Fruit fly (Drosophila melanogaster) whole organism, pupa: Measurements from ENCODE around the gene Cys.

Experiments used
- CG10348 ChIP-seq: fragments of 200-800 bp; sonication (Bioruptor generic); IDR thresholded peaks from 2 replicates; pipeline ENCODE4 v1.3.6; 2022; ENCODE audit warnings: missing biosample characterization, missing genetic modification characterization
- CG12605 ChIP-seq: fragments of 200-800 bp; sonication (Bioruptor generic); IDR thresholded peaks from 2 replicates; pipeline ENCODE4 v1.3.6; 2022; ENCODE audit warnings: missing biosample characterization, missing genetic modification characterization
- CG13204 ChIP-seq: fragments of 200-800 bp; sonication (Bioruptor generic); optimal IDR thresholded peaks from 2 replicates; lab custom pipeline; 2018; ENCODE audit warnings: missing biosample characterization, mild to moderate bottlenecking, missing genetic modification characterization, moderate library complexity
- CG14655 ChIP-seq: fragments of 200-800 bp; sonication (Bioruptor generic); optimal IDR thresholded peaks from 3 replicates; lab custom pipeline; 2017; ENCODE audit warnings: mild to moderate bottlenecking, missing biosample characterization, missing genetic modification reagents, missing genetic modification characterization
- CG15710 ChIP-seq: fragments of 200-800 bp; sonication (Bioruptor generic); optimal IDR thresholded peaks from 2 replicates; lab custom pipeline; 2018; ENCODE audit warnings: missing biosample characterization, mild to moderate bottlenecking, missing genetic modification characterization, moderate library complexity
- CG17806 ChIP-seq: fragments of 200-800 bp; sonication (Bioruptor generic); optimal IDR thresholded peaks from 2 replicates; lab custom pipeline; 2018; ENCODE audit warnings: missing biosample characterization, mild to moderate bottlenecking, missing genetic modification characterization, moderate library complexity
- CG32121 ChIP-seq: fragments of 200-800 bp; sonication (Bioruptor generic); IDR thresholded peaks from 2 replicates; pipeline ENCODE4 v1.3.6; 2022; ENCODE audit warnings: missing biosample characterization, missing genetic modification characterization
- CG34367 ChIP-seq: fragments of 200-800 bp; sonication (Bioruptor generic); optimal IDR thresholded peaks from 2 replicates; lab custom pipeline; 2018; ENCODE audit warnings: missing biosample characterization, mild to moderate bottlenecking, missing genetic modification characterization
- CG4496 ChIP-seq: fragments of 200-800 bp; sonication (Bioruptor generic); IDR thresholded peaks from 3 replicates; pipeline ENCODE4 v1.3.6; 2022; ENCODE audit warnings: missing biosample characterization, missing genetic modification characterization
- CG8159 ChIP-seq: fragments of 200-800 bp; sonication (Bioruptor generic); optimal IDR thresholded peaks from 3 replicates; lab custom pipeline; 2018; ENCODE audit warnings: missing biosample characterization, mild to moderate bottlenecking, missing genetic modification characterization, moderate library complexity
- CG8301 ChIP-seq: fragments of 200-800 bp; sonication (Bioruptor generic); optimal IDR thresholded peaks from 2 replicates; lab custom pipeline; 2018; ENCODE audit warnings: missing biosample characterization, mild to moderate bottlenecking, missing genetic modification characterization
- CG9948 ChIP-seq: fragments of 200-800 bp; sonication (Bioruptor generic); optimal IDR thresholded peaks from 2 replicates; lab custom pipeline; 2018; ENCODE audit warnings: missing biosample characterization, mild to moderate bottlenecking, missing genetic modification characterization, moderate library complexity
- D1 ChIP-seq: fragments of 200-800 bp; sonication (Bioruptor generic); optimal IDR thresholded peaks from 2 replicates; lab custom pipeline; 2018; ENCODE audit warnings: missing biosample characterization, mild to moderate bottlenecking, missing genetic modification characterization, moderate library complexity
- EcR ChIP-seq: fragments of 200-800 bp; sonication (Bioruptor generic); optimal IDR thresholded peaks from 3 replicates; lab custom pipeline; 2019; ENCODE audit warnings: missing biosample characterization, missing genetic modification characterization, mild to moderate bottlenecking, moderate library complexity, missing genetic modification reagents
- Ets98B ChIP-seq: fragments of 200-800 bp; sonication (Bioruptor generic); IDR thresholded peaks from 2 replicates; pipeline ENCODE4 v1.3.6; 2022; ENCODE audit warnings: missing biosample characterization, missing genetic modification characterization
- Pif1A ChIP-seq: fragments of 200-800 bp; sonication (Bioruptor generic); optimal IDR thresholded peaks from 3 replicates; lab custom pipeline; 2016; ENCODE audit warnings: missing biosample characterization, missing genetic modification characterization
- Pif1B ChIP-seq: fragments of 200-800 bp; sonication (Bioruptor generic); optimal IDR thresholded peaks from 3 replicates; lab custom pipeline; 2016; ENCODE audit warnings: missing biosample characterization, missing genetic modification characterization
- Snoo ChIP-seq: fragments of 200-800 bp; sonication (Bioruptor generic); optimal IDR thresholded peaks from 3 replicates; lab custom pipeline; 2017; ENCODE audit warnings: missing biosample characterization, mild to moderate bottlenecking, missing genetic modification characterization, inconsistent platforms
- fd96Ca ChIP-seq: fragments of 200-800 bp; sonication (Bioruptor generic); IDR thresholded peaks from 3 replicates; pipeline ENCODE4 v1.3.6; 2022; ENCODE audit warnings: missing biosample characterization, missing genetic modification characterization
- gl ChIP-seq: fragments of 200-800 bp; sonication (Bioruptor generic); optimal IDR thresholded peaks from 2 replicates; lab custom pipeline; 2018; ENCODE audit warnings: missing biosample characterization, mild to moderate bottlenecking, missing genetic modification characterization
- rn ChIP-seq: fragments of 200-800 bp; sonication (Bioruptor generic); IDR thresholded peaks from 2 replicates; pipeline ENCODE4 v1.3.6; 2022; ENCODE audit warnings: missing biosample characterization, missing genetic modification characterization

Cys gene

DNA sequence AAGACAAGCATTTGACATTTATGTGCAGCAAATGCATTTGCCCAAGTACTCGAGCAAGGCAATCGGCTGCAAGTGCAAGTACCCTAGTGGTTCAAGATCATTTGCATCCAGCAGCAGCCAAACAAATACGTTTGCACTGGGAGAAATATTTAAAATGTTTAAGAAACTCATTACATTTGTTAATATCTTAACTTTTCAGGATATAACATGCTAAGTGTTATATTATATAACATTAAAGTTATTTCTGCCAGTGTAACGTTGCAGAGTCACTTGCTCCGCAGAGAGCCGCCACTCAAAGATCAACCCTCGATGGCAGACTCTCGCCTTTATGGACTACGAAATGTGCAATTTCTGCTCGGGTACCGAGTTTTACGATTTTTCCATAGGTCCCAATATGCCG lies 20.0 kb upstream of the Cys start:
- TF ChIP-seq gl (tag; lab: Kevin White, UChicago) (no peak), Snoo (no peak), CG17806 (tag; lab: Kevin White, UChicago) (no peak), CG8301 (peak; percentile 31), EcR (GFP tag; lab: Kevin White, UChicago) (no peak), CG9948 (no peak), Pif1A (GFP tag; lab: Kevin White, UChicago) (peak; percentile 12), CG8159 (peak; percentile 28), D1 (tag; lab: Kevin White, UChicago) (no peak), CG4496 (GFP tag; lab: Robert Waterston, UW) (peak; percentile 65; the same call in 2 of the 3 replicates), fd96Ca (GFP tag; lab: Robert Waterston, UW) (no peak; the same call in 1 of the 3 replicates), rn (no peak), CG15710 (tag; lab: Kevin White, UChicago) (peak; percentile 17), CG34367 (tag; lab: Kevin White, UChicago) (no peak), Ets98B (GFP tag; lab: Robert Waterston, UW) (no peak), CG14655 (GFP tag; lab: Kevin White, UChicago) (peak; percentile 49), CG32121 (no peak), CG10348 (no peak), CG13204 (no peak), CG12605 (GFP tag; lab: Robert Waterston, UW) (no peak)
- TF ChIP-seq, all 21 proteins: peak for 6

- TF ChIP-seq CG8301 = no peak
- TF ChIP-seq Ets98B (GFP tag; lab: Robert Waterston, UW) = no peak
- no peak for TF ChIP-seq CG4496 (GFP tag; lab: Robert Waterston, UW)
- no peak for TF ChIP-seq CG15710 (tag; lab: Kevin White, UChicago)
- no peak for TF ChIP-seq CG32121
- no peak for TF ChIP-seq CG8159
- TF ChIP-seq CG14655 (GFP tag; lab: Kevin White, UChicago) = no peak
- no peak for TF ChIP-seq CG34367 (tag; lab: Kevin White, UChicago)
- no peak for TF ChIP-seq fd96Ca (GFP tag; lab: Robert Waterston, UW)
- no peak for TF ChIP-seq rn
- no peak for TF ChIP-seq CG12605 (GFP tag; lab: Robert Waterston, UW)
- no peak for TF ChIP-seq Pif1A (GFP tag; lab: Kevin White, UChicago)
- TF ChIP-seq gl (tag; lab: Kevin White, UChicago) = no peak
- no peak for TF ChIP-seq CG9948
- TF ChIP-seq Snoo = no peak
- no peak for TF ChIP-seq CG10348
- no peak for TF ChIP-seq Pif1B (GFP tag; lab: Kevin White, UChicago)
- no peak for TF ChIP-seq CG17806 (tag; lab: Kevin White, UChicago)
- no peak for TF ChIP-seq CG13204
- TF ChIP-seq, all 21 proteins: peak for 0
Observed at dm6 chr3R:14586480-14587443, 17.3 kb upstream of the Cys start.

DNA sequence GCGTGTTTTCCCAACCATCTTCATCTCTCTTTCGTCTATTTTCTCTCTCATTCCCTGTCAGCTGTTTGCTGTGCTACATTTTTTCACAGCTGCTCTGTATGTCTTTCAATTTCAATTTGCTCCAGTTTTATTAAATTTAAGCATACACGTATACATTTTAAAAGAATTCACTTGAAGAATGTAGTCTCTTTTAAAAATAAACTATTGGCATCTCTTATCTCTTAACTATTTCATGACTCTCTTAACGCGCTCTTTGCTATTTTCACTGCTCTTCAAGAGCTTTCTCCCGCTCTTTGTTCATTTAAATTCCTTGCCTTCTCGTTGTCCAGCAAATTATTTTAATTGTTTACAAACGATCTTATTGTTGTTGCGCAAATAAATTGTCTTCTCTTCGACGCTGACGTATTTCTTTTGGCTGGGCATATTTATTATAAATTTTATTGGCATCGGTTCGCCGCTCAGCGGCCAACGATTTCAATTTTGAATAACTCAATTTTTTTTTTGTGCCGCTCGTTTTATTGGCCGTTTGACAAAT lies 10.7 kb upstream of the Cys start:
- no peak for TF ChIP-seq Ets98B (GFP tag; lab: Robert Waterston, UW)
- no peak for TF ChIP-seq CG12605 (GFP tag; lab: Robert Waterston, UW)
- no peak for TF ChIP-seq CG8159
- no peak for TF ChIP-seq Pif1B (GFP tag; lab: Kevin White, UChicago)
- no peak for TF ChIP-seq CG15710 (tag; lab: Kevin White, UChicago)
- no peak for TF ChIP-seq D1 (tag; lab: Kevin White, UChicago)
- TF ChIP-seq CG4496 (GFP tag; lab: Robert Waterston, UW) = no peak
- TF ChIP-seq CG34367 (tag; lab: Kevin White, UChicago) = no peak
- TF ChIP-seq gl (tag; lab: Kevin White, UChicago) = no peak
- TF ChIP-seq CG9948 = no peak
- TF ChIP-seq CG8301 = no peak
- no peak for TF ChIP-seq Snoo
- TF ChIP-seq CG10348 = no peak
- no peak for TF ChIP-seq rn
- TF ChIP-seq Pif1A (GFP tag; lab: Kevin White, UChicago) = no peak
- TF ChIP-seq CG13204 = no peak
- TF ChIP-seq CG17806 (tag; lab: Kevin White, UChicago) = no peak
- no peak for TF ChIP-seq fd96Ca (GFP tag; lab: Robert Waterston, UW)

DNA sequence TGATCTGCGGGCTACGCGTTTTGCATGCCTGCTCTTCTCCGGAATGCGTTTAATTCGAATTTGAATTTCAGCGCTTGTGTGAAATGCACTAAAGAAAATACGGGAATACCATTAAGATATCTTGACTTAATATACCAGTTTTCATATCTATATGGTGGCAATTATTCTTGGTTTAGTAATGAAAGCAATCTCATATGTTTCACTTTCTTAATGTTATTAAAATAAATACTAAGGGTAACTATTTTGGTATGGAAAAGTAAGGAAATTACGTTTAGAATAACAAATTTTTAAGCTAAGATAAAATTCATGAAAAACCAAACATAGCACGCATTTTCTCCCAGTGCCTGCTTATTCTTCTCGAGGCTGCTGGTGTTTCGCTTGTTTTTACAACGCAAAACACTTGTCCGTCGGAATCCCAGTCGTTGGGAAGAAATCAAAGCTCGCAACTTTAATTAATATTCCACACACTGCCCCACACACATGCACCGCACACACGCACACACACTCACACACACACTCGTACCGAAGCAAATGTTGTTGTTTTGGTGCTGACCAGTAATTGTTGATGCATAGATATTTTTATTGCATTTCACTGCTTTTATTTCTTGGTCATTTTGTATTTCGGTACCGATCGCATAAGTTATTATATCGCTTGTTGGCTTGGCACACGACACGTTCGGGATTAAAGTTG lies 8.5 kb upstream of the Cys start:
- TF ChIP-seq Pif1B (GFP tag; lab: Kevin White, UChicago) = no peak
- no peak for TF ChIP-seq Ets98B (GFP tag; lab: Robert Waterston, UW)
- peak; percentile 32 for TF ChIP-seq CG9948
- peak; percentile 36; the same call in 1 of the 2 replicates for TF ChIP-seq CG32121
- peak; percentile 46 for TF ChIP-seq CG8159
- TF ChIP-seq D1 (tag; lab: Kevin White, UChicago) = no peak
- TF ChIP-seq CG12605 (GFP tag; lab: Robert Waterston, UW) = no peak
- TF ChIP-seq CG34367 (tag; lab: Kevin White, UChicago) = peak; percentile 0
- peak; percentile 47 for TF ChIP-seq CG15710 (tag; lab: Kevin White, UChicago)
- peak; percentile 4 for TF ChIP-seq CG14655 (GFP tag; lab: Kevin White, UChicago)
- peak; percentile 3 for TF ChIP-seq Snoo
- TF ChIP-seq, all 21 proteins: peak for 7
